Fruit fly (Drosophila melanogaster) whole organism, wandering third instar larva: Measurements from ENCODE around the gene CG10336.

ENCODE experiments used
- CG9705 ChIP-seq: fragments of 200-800 bp; sonication (Bioruptor generic); optimal IDR thresholded peaks from 2 replicates; lab custom pipeline; 2018; ENCODE audit warnings: missing biosample characterization, mild to moderate bottlenecking, missing genetic modification characterization
- Hr83 ChIP-seq: fragments of 200-300 bp; sonication (Bioruptor generic); optimal IDR thresholded peaks from 2 replicates; lab custom pipeline; 2016; ENCODE audit warnings: missing biosample characterization, mild to moderate bottlenecking, missing genetic modification characterization, moderate library complexity; ENCODE audit not compliant: poor library complexity, severe bottlenecking
- Mio ChIP-seq: sonication (Bioruptor generic); optimal IDR thresholded peaks from 2 replicates; lab custom pipeline; 2016; ENCODE audit warnings: missing biosample characterization, missing genetic modification characterization
- Myc ChIP-seq: fragments of >200 bp; optimal IDR thresholded peaks from 2 replicates; lab custom pipeline; 2017
- pan ChIP-seq: fragments of >200 bp; optimal IDR thresholded peaks from 2 replicates; lab custom pipeline; 2017

DNA sequence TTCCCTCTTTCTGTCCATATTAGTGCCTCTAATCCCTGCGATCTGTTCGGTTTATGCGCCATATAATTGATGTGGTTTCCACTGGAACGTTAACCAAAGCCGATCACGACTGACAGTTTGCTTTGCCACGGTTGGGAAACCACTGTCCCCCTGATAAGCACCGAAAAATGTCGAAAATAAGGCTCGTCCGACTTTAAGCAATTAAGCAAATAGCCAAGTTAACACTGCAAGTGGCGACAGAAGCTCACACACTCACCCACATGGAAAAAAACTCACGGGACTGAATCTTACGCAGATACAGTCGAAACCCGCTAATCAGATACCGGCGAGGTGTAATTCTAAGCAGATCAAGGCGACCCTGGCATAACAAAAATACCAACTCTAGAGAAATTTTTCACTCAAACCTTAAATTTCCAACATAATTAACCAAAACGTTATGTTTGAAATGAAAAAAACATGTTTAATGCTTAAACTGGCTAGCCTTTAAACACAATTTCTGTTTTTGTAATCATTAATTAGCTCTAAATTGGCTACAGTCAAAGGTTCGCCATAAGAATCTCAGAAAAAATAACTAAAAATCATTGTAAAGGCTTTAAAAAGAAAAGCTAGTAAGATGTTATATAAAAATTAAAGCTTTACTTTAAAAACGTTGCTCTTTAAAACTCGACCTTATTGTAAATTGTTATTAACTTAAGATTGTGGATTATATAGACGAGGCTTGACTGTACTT, 11.3 kb upstream of the CG10336 start:
- TF ChIP-seq CG9705 (GFP tag; lab: Kevin White, UChicago) (peak; percentile 44), Mio (GFP tag; lab: Kevin White, UChicago) (no peak), Hr83 (GFP tag; lab: Kevin White, UChicago) (peak; percentile 67), Myc (lab: Kevin White, UChicago) (no peak), pan (lab: Kevin White, UChicago) (no peak)
